Fruit fly (Drosophila melanogaster): ENCODE data around the gene crn.

crn gene

dm6 chrX:2274704-2275199 is 25.0 kb upstream of the crn start, which contains the start of gene Grp170:
Gene Grp170, minus strand, starts transcription at chrX:2275068.
- TF ChIP-seq Pif1B (GFP tag; optimal IDR thresholded peaks at IDR 0.05) (peak; percentile 28), CG13204 (GFP tag; optimal IDR thresholded peaks at IDR 0.05) (peak; percentile 5), D1 (tag; optimal IDR thresholded peaks at IDR 0.05) (no peak), gl (tag; optimal IDR thresholded peaks at IDR 0.05) (no peak), Snoo (tag; optimal IDR thresholded peaks at IDR 0.05) (no peak), Pif1A (GFP tag; optimal IDR thresholded peaks at IDR 0.05) (no peak), CG4496 (GFP tag; IDR thresholded peaks at IDR 0.05) (no peak), CG12605 (GFP tag; IDR thresholded peaks at IDR 0.05) (no peak), EcR (GFP tag; optimal IDR thresholded peaks at IDR 0.05) (peak; percentile 93)

- TF ChIP-seq fd96Ca (GFP tag; IDR thresholded peaks at IDR 0.05), result no peak
- TF ChIP-seq CG4496 (GFP tag; IDR thresholded peaks at IDR 0.05), result peak; percentile 26; the same call in 2 of the 3 replicates
- no peak for TF ChIP-seq CG17806 (tag; optimal IDR thresholded peaks at IDR 0.05)
- peak; percentile 37; the same call in 1 of the 2 replicates for TF ChIP-seq rn (GFP tag; IDR thresholded peaks at IDR 0.05)
- no peak for TF ChIP-seq CG32121 (GFP tag; IDR thresholded peaks at IDR 0.05)
- peak; percentile 33 for TF ChIP-seq Ets98B (GFP tag; IDR thresholded peaks at IDR 0.05)
These were observed 20.8 kb upstream of the crn start, which contains the start of gene CG2924 for dm6 chrX:2270557-2270930. Gene CG2924, minus strand, starts transcription at chrX:2270761.

dm6 chrX:2269822-2270556 is 20.2 kb upstream of the crn start:
- TF ChIP-seq CG12605 (GFP tag; IDR thresholded peaks at IDR 0.05), result no peak
- TF ChIP-seq CG17806 (tag; optimal IDR thresholded peaks at IDR 0.05), result peak; percentile 24
- TF ChIP-seq fd96Ca (GFP tag; IDR thresholded peaks at IDR 0.05), result peak; percentile 64; the same call in 2 of the 3 replicates
- peak; percentile 49; the same call in 2 of the 3 replicates for TF ChIP-seq CG4496 (GFP tag; IDR thresholded peaks at IDR 0.05)
- TF ChIP-seq rn (GFP tag; IDR thresholded peaks at IDR 0.05), result peak; percentile 29; the same call in 1 of the 2 replicates
- TF ChIP-seq gl (tag; optimal IDR thresholded peaks at IDR 0.05), result no peak
- no peak for TF ChIP-seq CG13204 (GFP tag; optimal IDR thresholded peaks at IDR 0.05)
- TF ChIP-seq CG15710 (tag; optimal IDR thresholded peaks at IDR 0.05), result peak; percentile 47
- TF ChIP-seq Pif1B (GFP tag; optimal IDR thresholded peaks at IDR 0.05), result no peak
- TF ChIP-seq Snoo (tag; optimal IDR thresholded peaks at IDR 0.05), result peak; percentile 22
- TF ChIP-seq CG34367 (tag; optimal IDR thresholded peaks at IDR 0.05), result no peak
- peak; percentile 53 for TF ChIP-seq CG8159 (tag; optimal IDR thresholded peaks at IDR 0.05)
- no peak for TF ChIP-seq CG14655 (GFP tag; optimal IDR thresholded peaks at IDR 0.05)
- peak; percentile 28 for TF ChIP-seq CG8301 (tag; optimal IDR thresholded peaks at IDR 0.05)
- TF ChIP-seq Pif1A (GFP tag; optimal IDR thresholded peaks at IDR 0.05), result peak; percentile 34
- TF ChIP-seq Ets98B (GFP tag; IDR thresholded peaks at IDR 0.05), result peak; percentile 50
- TF ChIP-seq D1 (tag; optimal IDR thresholded peaks at IDR 0.05), result no peak
- TF ChIP-seq CG32121 (GFP tag; IDR thresholded peaks at IDR 0.05), result peak; percentile 64
- TF ChIP-seq EcR (GFP tag; optimal IDR thresholded peaks at IDR 0.05), result no peak
- TF ChIP-seq CG10348 (GFP tag; IDR thresholded peaks at IDR 0.05), result no peak
- TF ChIP-seq CG9948 (tag; optimal IDR thresholded peaks at IDR 0.05), result peak; percentile 14

dm6 chrX:2262511-2262910 is 12.7 kb upstream of the crn start, which contains the start of the genes temp and CG3071:
Gene temp, minus strand, starts transcription at chrX:2262515.
Gene CG3071, plus strand, starts transcription at chrX:2262837.
- TF ChIP-seq CG4496 (GFP tag; IDR thresholded peaks at IDR 0.05) (no peak), CG17806 (tag; optimal IDR thresholded peaks at IDR 0.05) (peak; percentile 12), CG14655 (GFP tag; optimal IDR thresholded peaks at IDR 0.05) (no peak), CG8159 (tag; optimal IDR thresholded peaks at IDR 0.05) (peak; percentile 53), CG32121 (GFP tag; IDR thresholded peaks at IDR 0.05) (no peak), CG15710 (tag; optimal IDR thresholded peaks at IDR 0.05) (peak; percentile 56), fd96Ca (GFP tag; IDR thresholded peaks at IDR 0.05) (no peak), CG8301 (tag; optimal IDR thresholded peaks at IDR 0.05) (peak; percentile 10), CG9948 (tag; optimal IDR thresholded peaks at IDR 0.05) (peak; percentile 28), Snoo (tag; optimal IDR thresholded peaks at IDR 0.05) (peak; percentile 21), Pif1A (GFP tag; optimal IDR thresholded peaks at IDR 0.05) (peak; percentile 26)

- TF ChIP-seq CG8159 (tag; optimal IDR thresholded peaks at IDR 0.05) (no peak), CG12605 (GFP tag; IDR thresholded peaks at IDR 0.05) (no peak), Snoo (tag; optimal IDR thresholded peaks at IDR 0.05) (no peak), CG4496 (GFP tag; IDR thresholded peaks at IDR 0.05) (no peak), CG14655 (GFP tag; optimal IDR thresholded peaks at IDR 0.05) (no peak), CG34367 (tag; optimal IDR thresholded peaks at IDR 0.05) (no peak), Ets98B (GFP tag; IDR thresholded peaks at IDR 0.05) (no peak), gl (tag; optimal IDR thresholded peaks at IDR 0.05) (no peak), EcR (GFP tag; optimal IDR thresholded peaks at IDR 0.05) (no peak), CG8301 (tag; optimal IDR thresholded peaks at IDR 0.05) (no peak), CG32121 (GFP tag; IDR thresholded peaks at IDR 0.05) (no peak), Pif1B (GFP tag; optimal IDR thresholded peaks at IDR 0.05) (no peak), fd96Ca (GFP tag; IDR thresholded peaks at IDR 0.05) (no peak)
These were observed 10.0 kb upstream of the crn start, which contains the start of gene CG3078 for dm6 chrX:2259763-2260162. Gene CG3078, minus strand, starts transcription at chrX:2259863.
